Worm (Caenorhabditis elegans) whole organism, mixed stage, embryonic: ENCODE data around the gene B0432.7.

Source experiments
- M03D4.4 ChIP-seq: sonication (generic microtip); optimal IDR thresholded peaks from 2 replicates; lab custom pipeline; 2017; ENCODE audit warnings: mild to moderate bottlenecking, missing genetic modification characterization, missing compliant biosample characterization
- bed-3 ChIP-seq: fragments of 200-800 bp; sonication (Bioruptor generic); optimal IDR thresholded peaks from 3 replicates; lab custom pipeline; 2018; ENCODE audit warnings: mild to moderate bottlenecking, missing genetic modification characterization, moderate library complexity, missing compliant biosample characterization
- blmp-1 ChIP-seq: fragments of 150-350 bp; optimal IDR thresholded peaks from 2 replicates; lab custom pipeline; 2014; ENCODE audit warnings: missing biosample characterization, missing genetic modification characterization
- ceh-39 ChIP-seq: fragments of 150-350 bp; optimal IDR thresholded peaks from 2 replicates; lab custom pipeline; 2014; ENCODE audit warnings: missing biosample characterization, missing genetic modification characterization
- ceh-43 ChIP-seq: fragments of 200-800 bp; sonication (Bioruptor generic); optimal IDR thresholded peaks from 2 replicates; lab custom pipeline; 2018; ENCODE audit warnings: mild to moderate bottlenecking, missing genetic modification characterization, moderate library complexity, missing compliant biosample characterization
- ces-1 ChIP-seq: fragments of 150-350 bp; optimal IDR thresholded peaks from 2 replicates; lab custom pipeline; 2014; ENCODE audit warnings: missing biosample characterization, missing genetic modification reagents, missing genetic modification characterization
- cnd-1 ChIP-seq: fragments of 200-800 bp; sonication (Bioruptor generic); optimal IDR thresholded peaks from 2 replicates; lab custom pipeline; 2018; ENCODE audit warnings: mild to moderate bottlenecking, missing genetic modification characterization, missing compliant biosample characterization
- drap-1 ChIP-seq: fragments of 200-800 bp; sonication (Bioruptor generic); optimal IDR thresholded peaks from 3 replicates; lab custom pipeline; 2018; ENCODE audit warnings: mild to moderate bottlenecking, missing genetic modification characterization, missing compliant biosample characterization
- elt-1 ChIP-seq: sonication (generic microtip); optimal IDR thresholded peaks from 2 replicates; lab custom pipeline; 2017; ENCODE audit warnings: missing genetic modification characterization, mild to moderate bottlenecking, missing compliant biosample characterization, antibody characterized with exemption, moderate library complexity, borderline replicate concordance; ENCODE audit not compliant: insufficient read depth
- ham-2 ChIP-seq: fragments of 200-800 bp; sonication (Bioruptor generic); optimal IDR thresholded peaks from 2 replicates; lab custom pipeline; 2018; ENCODE audit warnings: mild to moderate bottlenecking, missing genetic modification characterization, missing compliant biosample characterization
- hlh-1 ChIP-seq: fragments of 150-350 bp; optimal IDR thresholded peaks from 2 replicates; lab custom pipeline; 2014; ENCODE audit warnings: missing biosample characterization, missing genetic modification reagents, missing genetic modification characterization
- lin-13 ChIP-seq: fragments of 150-350 bp; optimal IDR thresholded peaks from 2 replicates; lab custom pipeline; 2014; ENCODE audit warnings: missing biosample characterization, missing genetic modification characterization
- lin-32 ChIP-seq: fragments of 200-800 bp; sonication (Bioruptor generic); optimal IDR thresholded peaks from 2 replicates; lab custom pipeline; 2018; ENCODE audit warnings: mild to moderate bottlenecking, missing genetic modification characterization, missing compliant biosample characterization
- lsy-2 ChIP-seq: fragments of 150-350 bp; optimal IDR thresholded peaks from 2 replicates; lab custom pipeline; 2014; ENCODE audit warnings: missing biosample characterization, missing genetic modification characterization
- mep-1 ChIP-seq: fragments of 150-350 bp; optimal IDR thresholded peaks from 2 replicates; lab custom pipeline; 2017; ENCODE audit warnings: missing biosample characterization, missing genetic modification reagents, missing genetic modification characterization, inconsistent platforms
- mls-2 ChIP-seq: sonication (generic microtip); optimal IDR thresholded peaks from 2 replicates; lab custom pipeline; 2016; ENCODE audit warnings: mild to moderate bottlenecking, missing genetic modification characterization, moderate library complexity, missing compliant biosample characterization
- nhr-2 ChIP-seq: fragments of 150-350 bp; optimal IDR thresholded peaks from 2 replicates; lab custom pipeline; 2014; ENCODE audit warnings: missing biosample characterization, missing genetic modification characterization
- nhr-237 ChIP-seq: fragments of 150-350 bp; optimal IDR thresholded peaks from 2 replicates; lab custom pipeline; 2014; ENCODE audit warnings: missing biosample characterization, missing genetic modification characterization
- nhr-28 ChIP-seq: fragments of 150-350 bp; optimal IDR thresholded peaks from 2 replicates; lab custom pipeline; 2014; ENCODE audit warnings: missing biosample characterization, missing genetic modification characterization
- nhr-76 ChIP-seq: sonication (generic microtip); optimal IDR thresholded peaks from 2 replicates; lab custom pipeline; 2017; ENCODE audit warnings: missing biosample characterization, missing genetic modification characterization
- sem-2 ChIP-seq: fragments of 200-800 bp; sonication (Bioruptor generic); optimal IDR thresholded peaks from 2 replicates; lab custom pipeline; 2018; ENCODE audit warnings: mild to moderate bottlenecking, missing genetic modification characterization, missing compliant biosample characterization
- snpc-4 ChIP-seq: fragments of 150-350 bp; optimal IDR thresholded peaks from 2 replicates; lab custom pipeline; 2014; ENCODE audit warnings: missing biosample characterization, missing genetic modification characterization
- sptf-1 ChIP-seq: sonication (generic microtip); optimal IDR thresholded peaks from 2 replicates; lab custom pipeline; 2017; ENCODE audit warnings: mild to moderate bottlenecking, missing genetic modification characterization, moderate library complexity, missing compliant biosample characterization
- unc-120 ChIP-seq: sonication (generic microtip); optimal IDR thresholded peaks from 2 replicates; lab custom pipeline; 2017; ENCODE audit warnings: missing genetic modification characterization, missing compliant biosample characterization; ENCODE audit not compliant: poor library complexity, severe bottlenecking
- unc-39 ChIP-seq: fragments of 150-350 bp; optimal IDR thresholded peaks from 2 replicates; lab custom pipeline; 2014; ENCODE audit warnings: missing biosample characterization, missing genetic modification characterization
- unc-62 ChIP-seq: fragments of 150-350 bp; optimal IDR thresholded peaks from 2 replicates; lab custom pipeline; 2014; ENCODE audit warnings: missing biosample characterization, missing genetic modification reagents, missing genetic modification characterization
- zip-8 ChIP-seq: fragments of 150-350 bp; optimal IDR thresholded peaks from 2 replicates; lab custom pipeline; 2014; ENCODE audit warnings: missing biosample characterization, missing genetic modification characterization
- ztf-11 ChIP-seq: fragments of 150-350 bp; optimal IDR thresholded peaks from 2 replicates; lab custom pipeline; 2014; ENCODE audit warnings: missing biosample characterization, missing genetic modification characterization

B0432.7 gene

DNA sequence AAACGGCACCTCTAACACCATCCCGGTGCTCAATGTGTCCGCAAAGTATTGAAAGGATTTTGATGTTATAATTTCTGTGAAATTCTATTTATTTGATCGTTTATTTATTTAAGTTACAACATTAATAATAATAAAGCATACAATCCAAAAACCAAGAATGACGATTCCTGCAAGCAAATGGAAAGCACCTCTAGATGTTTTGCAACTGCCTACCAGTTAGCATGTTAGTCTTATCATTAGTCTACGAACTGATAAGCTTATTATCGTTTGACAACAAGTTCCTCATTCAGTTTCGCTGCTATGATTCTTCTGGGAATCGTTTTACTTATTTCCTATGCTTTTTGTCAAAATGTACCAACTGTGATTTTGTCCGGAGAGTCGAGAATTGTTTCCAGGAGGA is 25.9 kb upstream of the B0432.7 start, which contains the start of gene K01A2.6:
TSS of gene K01A2.6 (plus strand) at position 301 of the 400 bp plus-strand sequence.
- no peak for TF ChIP-seq lin-13
- no peak for TF ChIP-seq M03D4.4 (tag; lab: Kevin White, UChicago)
- TF ChIP-seq lsy-2, result no peak
- TF ChIP-seq ces-1, result no peak
- TF ChIP-seq cnd-1 (tag; lab: Kevin White, UChicago), result no peak
- no peak for TF ChIP-seq ceh-39 (tag; lab: Kevin White, UChicago)
- TF ChIP-seq mls-2 (tag; lab: Kevin White, UChicago), result no peak
- no peak for TF ChIP-seq elt-1 (tag; lab: Kevin White, UChicago)
- TF ChIP-seq unc-120 (tag; lab: Kevin White, UChicago), result no peak
- no peak for TF ChIP-seq nhr-237 (tag; lab: Kevin White, UChicago)
- no peak for TF ChIP-seq ceh-43
- no peak for TF ChIP-seq nhr-28
- TF ChIP-seq drap-1, result no peak
- no peak for TF ChIP-seq blmp-1 (tag; lab: Kevin White, UChicago)
- TF ChIP-seq sem-2, result no peak
- no peak for TF ChIP-seq hlh-1 (tag; lab: Kevin White, UChicago)

DNA sequence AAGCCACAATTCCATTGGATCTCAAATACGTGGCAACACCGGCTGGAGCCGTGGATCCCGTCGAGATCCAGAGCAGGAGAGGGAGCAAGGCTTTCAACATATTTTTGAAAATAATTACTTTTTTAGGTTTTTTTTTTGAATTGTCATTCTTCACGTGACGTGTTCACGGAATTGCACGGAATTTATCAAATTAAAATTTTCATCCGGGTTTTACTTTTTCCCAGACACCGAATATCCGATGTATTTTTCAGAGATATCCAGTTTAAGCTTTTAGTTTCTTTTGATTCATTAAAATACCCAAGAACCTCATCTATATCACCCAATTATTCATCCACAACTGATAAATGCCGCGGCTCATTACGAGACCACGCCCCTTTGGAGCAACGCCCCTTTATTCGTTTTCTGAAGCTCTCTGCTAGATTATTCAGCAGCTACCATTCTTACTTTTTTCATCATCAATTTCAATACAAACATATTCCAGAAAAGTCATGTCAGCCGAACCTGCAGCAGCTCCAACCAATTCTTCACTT is 23.2 kb upstream of the B0432.7 start, which contains the start of the genes clec-117 and B0432.1:
TSS of gene clec-117 (minus strand) at position 101 of the 530 bp plus-strand sequence.
TSS of gene B0432.1 (plus strand) at position 480 of the 530 bp plus-strand sequence.
- TF ChIP-seq nhr-28, result no peak
- no peak for TF ChIP-seq elt-1 (tag; lab: Kevin White, UChicago)
- TF ChIP-seq ham-2 (GFP tag; lab: Kevin White, UChicago), result no peak
- no peak for TF ChIP-seq lin-32 (GFP tag; lab: Kevin White, UChicago)
- no peak for TF ChIP-seq ces-1
- no peak for TF ChIP-seq ztf-11 (tag; lab: Kevin White, UChicago)

DNA sequence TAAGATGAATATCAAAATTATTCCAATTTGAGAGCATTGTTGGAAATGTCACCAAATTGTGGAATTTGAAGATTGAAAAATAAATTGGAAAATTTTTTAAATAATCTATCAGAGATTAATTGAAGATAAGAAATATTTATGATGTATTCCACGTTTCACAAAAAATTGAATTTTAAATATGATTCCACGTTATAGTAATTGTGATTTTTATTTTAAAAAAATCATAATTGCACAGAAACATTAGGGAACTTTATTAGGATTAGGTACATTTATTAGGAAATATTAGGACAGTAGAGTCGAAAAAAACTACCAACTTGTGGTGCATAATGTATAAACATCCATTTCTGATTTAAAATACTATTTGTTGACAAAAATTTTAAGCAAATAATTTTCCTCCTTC is 20.8 kb upstream of the B0432.7 start, which contains the start of gene B0432.11:
TSS of gene B0432.11 (minus strand) at position 101 of the 400 bp plus-strand sequence.
- TF ChIP-seq zip-8 (tag; lab: Kevin White, UChicago), result no peak
- TF ChIP-seq sem-2, result no peak
- TF ChIP-seq nhr-28, result no peak
- TF ChIP-seq unc-62 (GFP tag; lab: Kevin White, UChicago), result no peak
- no peak for TF ChIP-seq ceh-43
- TF ChIP-seq nhr-2 (tag; lab: Kevin White, UChicago), result no peak
- no peak for TF ChIP-seq hlh-1 (tag; lab: Kevin White, UChicago)
- TF ChIP-seq ces-1, result no peak
- TF ChIP-seq mls-2 (tag; lab: Kevin White, UChicago), result no peak
- TF ChIP-seq ceh-39 (tag; lab: Kevin White, UChicago), result no peak
- TF ChIP-seq blmp-1 (tag; lab: Kevin White, UChicago), result no peak
- TF ChIP-seq lin-13, result no peak
- TF ChIP-seq cnd-1 (tag; lab: Kevin White, UChicago), result no peak
- no peak for TF ChIP-seq nhr-237 (tag; lab: Kevin White, UChicago)
- TF ChIP-seq, all 35 proteins: peak for 0

DNA sequence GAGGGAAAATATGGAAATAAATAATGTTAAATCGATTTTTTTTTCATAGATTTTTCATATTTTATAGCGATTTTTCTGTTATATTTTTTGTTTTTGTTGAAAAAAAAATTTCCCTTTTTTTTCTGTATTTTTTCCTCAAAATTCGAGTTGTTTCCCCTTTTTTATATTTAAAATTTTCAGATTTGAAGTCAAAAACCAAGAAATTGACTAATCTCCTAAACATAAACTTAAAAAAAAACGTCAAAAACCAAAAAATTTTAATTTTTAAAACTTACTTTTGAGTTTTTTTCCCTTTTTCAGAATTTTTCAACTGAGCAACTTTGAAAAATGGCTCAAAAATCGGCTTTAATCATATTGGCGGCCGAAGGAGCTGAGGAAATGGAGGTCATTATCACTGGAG is 16.5 kb upstream of the B0432.7 start, which contains the start of gene djr-1.1:
TSS of gene djr-1.1 (plus strand) at position 301 of the 400 bp plus-strand sequence.
- TF ChIP-seq sptf-1 (tag; lab: Kevin White, UChicago) (no peak), ceh-43 (no peak), ztf-11 (tag; lab: Kevin White, UChicago) (no peak), ceh-39 (tag; lab: Kevin White, UChicago) (no peak), lin-32 (GFP tag; lab: Kevin White, UChicago) (no peak), snpc-4 (tag; lab: Kevin White, UChicago) (no peak), unc-120 (tag; lab: Kevin White, UChicago) (no peak), unc-39 (tag; lab: Kevin White, UChicago) (no peak), cnd-1 (tag; lab: Kevin White, UChicago) (no peak), elt-1 (tag; lab: Kevin White, UChicago) (no peak), nhr-2 (tag; lab: Kevin White, UChicago) (no peak), M03D4.4 (tag; lab: Kevin White, UChicago) (no peak), lin-13 (no peak), nhr-237 (tag; lab: Kevin White, UChicago) (no peak), sem-2 (no peak), ces-1 (no peak), mep-1 (tag; lab: Kevin White, UChicago) (no peak)

DNA sequence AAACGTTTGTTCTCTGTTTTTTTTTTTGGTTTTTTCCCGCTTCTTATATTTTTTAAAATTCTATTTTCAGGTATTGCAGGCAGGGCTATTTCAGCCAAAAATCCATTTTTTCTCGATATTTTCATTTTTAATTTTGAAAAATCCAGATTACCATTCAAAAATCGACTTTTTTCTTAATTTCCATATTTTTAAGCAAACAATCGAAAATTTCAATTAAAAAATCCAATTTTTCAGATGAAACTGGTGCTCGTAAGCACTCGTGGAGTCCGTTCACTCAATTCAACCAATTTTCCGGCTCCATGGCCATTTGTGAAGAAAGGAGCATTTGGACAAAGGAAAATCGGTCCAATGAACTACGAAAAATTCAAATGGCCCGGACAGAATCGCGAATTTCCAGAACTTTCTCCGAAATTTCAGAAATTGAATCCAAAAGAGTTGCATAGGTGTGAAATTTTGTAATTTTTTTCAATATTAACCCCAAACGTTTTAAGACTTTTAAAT is 15.0 kb upstream of the B0432.7 start, which contains the start of gene mrpl-41:
TSS of gene mrpl-41 (plus strand) at position 235 of the 501 bp plus-strand sequence.
- no peak for TF ChIP-seq mep-1 (tag; lab: Kevin White, UChicago)
- TF ChIP-seq elt-1 (tag; lab: Kevin White, UChicago), result no peak

DNA sequence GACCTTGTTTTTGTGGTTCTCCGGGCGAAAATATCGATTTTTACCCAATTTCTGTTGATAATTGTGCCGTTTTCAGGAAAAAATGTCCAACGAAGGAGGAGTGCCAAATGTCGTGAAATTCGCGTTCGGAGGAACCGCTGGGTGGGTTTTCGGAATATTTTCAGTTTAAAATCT is 12.7 kb upstream of the B0432.7 start, which contains the start of gene misc-1:
TSS of gene misc-1 (plus strand) at position 75 of the 174 bp plus-strand sequence.
- TF ChIP-seq lin-32 (GFP tag; lab: Kevin White, UChicago) (no peak), drap-1 (no peak), ham-2 (GFP tag; lab: Kevin White, UChicago) (no peak), mls-2 (tag; lab: Kevin White, UChicago) (no peak), nhr-237 (tag; lab: Kevin White, UChicago) (no peak), hlh-1 (tag; lab: Kevin White, UChicago) (no peak), lin-13 (no peak), unc-62 (GFP tag; lab: Kevin White, UChicago) (no peak), ces-1 (no peak), bed-3 (no peak), nhr-76 (tag; lab: Kevin White, UChicago) (no peak), ceh-39 (tag; lab: Kevin White, UChicago) (no peak), blmp-1 (tag; lab: Kevin White, UChicago) (no peak), M03D4.4 (tag; lab: Kevin White, UChicago) (no peak)
